Worm (Caenorhabditis elegans) whole organism, L4 larva: ENCODE results near the gene clec-136.

Experiments
- D1046.2 ChIP-seq: fragments of 200-800 bp; sonication (Bioruptor generic); IDR thresholded peaks from 2 replicates; pipeline ENCODE4 v1.3.6; 2022; ENCODE audit warnings: missing genetic modification characterization, missing compliant biosample characterization
- F10B5.3 ChIP-seq: sonication (generic microtip); optimal IDR thresholded peaks from 2 replicates; lab custom pipeline; 2016; ENCODE audit warnings: mild to moderate bottlenecking, missing genetic modification characterization, missing compliant biosample characterization
- F26F4.8 ChIP-seq: fragments of 200-800 bp; sonication (Bioruptor generic); conservative IDR thresholded peaks from 2 replicates; pipeline ENCODE4 v1.3.6; 2022; ENCODE audit warnings: missing genetic modification characterization, missing compliant biosample characterization
- F49E8.2 ChIP-seq: sonication (generic microtip); optimal IDR thresholded peaks from 2 replicates; lab custom pipeline; 2016; ENCODE audit warnings: missing compliant biosample characterization, mild to moderate bottlenecking, missing genetic modification characterization, borderline replicate concordance
- T26A8.4 ChIP-seq: fragments of 200-800 bp; sonication (Bioruptor generic); IDR thresholded peaks from 2 replicates; pipeline ENCODE4 v1.3.6; 2022; ENCODE audit warnings: missing genetic modification characterization, missing compliant biosample characterization
- aha-1 ChIP-seq: fragments of 150-350 bp; peaks from one replicate; lab custom pipeline; 2014; ENCODE audit warnings: missing biosample characterization, missing genetic modification characterization
- aly-2 ChIP-seq: sonication (generic microtip); optimal IDR thresholded peaks from 2 replicates; lab custom pipeline; 2018; ENCODE audit warnings: missing biosample characterization, missing genetic modification characterization
- ceh-20 ChIP-seq: fragments of 200-800 bp; sonication (Bioruptor generic); IDR thresholded peaks from 2 replicates; pipeline ENCODE4 v1.3.6; 2022; ENCODE audit warnings: missing genetic modification reagents, missing genetic modification characterization, missing compliant biosample characterization
- ceh-32 ChIP-seq: sonication (generic microtip); optimal IDR thresholded peaks from 2 replicates; lab custom pipeline; 2016; ENCODE audit warnings: mild to moderate bottlenecking, missing genetic modification characterization, missing compliant biosample characterization; ENCODE audit not compliant: poor library complexity
- ceh-44 ChIP-seq: fragments of 200-800 bp; sonication (Bioruptor generic); IDR thresholded peaks from 2 replicates; pipeline ENCODE4 v1.3.6; 2022; ENCODE audit warnings: missing genetic modification reagents, missing genetic modification characterization, missing compliant biosample characterization
- ces-1 ChIP-seq: fragments of 150-350 bp; sonication (generic microtip); optimal IDR thresholded peaks from 4 replicates; lab custom pipeline; 2014; ENCODE audit warnings: missing biosample characterization, missing genetic modification reagents, missing genetic modification characterization
- daf-16 ChIP-seq, 3 experiments: sonication (generic microtip); optimal IDR thresholded peaks; 2 replicates each; lab custom pipeline; 2016 to 2017; ENCODE audit warnings: missing genetic modification characterization in 3 of 3, missing genetic modification reagents in 3 of 3, mild to moderate bottlenecking in 2 of 3, missing compliant biosample characterization in 2 of 3, missing biosample characterization in 1 of 3, moderate library complexity in 1 of 3
- daf-8 ChIP-seq: fragments of 200-800 bp; sonication (Bioruptor generic); IDR thresholded peaks from 2 replicates; pipeline ENCODE4 v1.3.6; 2022; ENCODE audit warnings: missing genetic modification characterization, missing compliant biosample characterization
- dmd-6 ChIP-seq: fragments of 200-800 bp; sonication (Bioruptor generic); IDR thresholded peaks from 2 replicates; pipeline ENCODE4 v1.3.6; 2022; ENCODE audit warnings: missing genetic modification reagents, missing genetic modification characterization, missing compliant biosample characterization
- dmd-8 ChIP-seq: fragments of 200-800 bp; sonication (Bioruptor generic); IDR thresholded peaks from 2 replicates; pipeline ENCODE4 v1.3.6; 2022; ENCODE audit warnings: missing genetic modification characterization, missing compliant biosample characterization
- fkh-10 ChIP-seq: fragments of 150-350 bp; optimal IDR thresholded peaks from 2 replicates; lab custom pipeline; 2014; ENCODE audit warnings: missing biosample characterization, missing genetic modification reagents, missing genetic modification characterization
- fos-1 ChIP-seq: fragments of 150-350 bp; optimal IDR thresholded peaks from 2 replicates; lab custom pipeline; 2014; ENCODE audit warnings: missing biosample characterization, missing genetic modification characterization
- hlh-11 ChIP-seq: fragments of 200-800 bp; sonication (Bioruptor generic); optimal IDR thresholded peaks from 2 replicates; lab custom pipeline; 2018; ENCODE audit warnings: mild to moderate bottlenecking, missing genetic modification characterization, missing compliant biosample characterization
- jun-1 ChIP-seq: fragments of 150-350 bp; optimal IDR thresholded peaks from 2 replicates; lab custom pipeline; 2014; ENCODE audit warnings: missing biosample characterization, missing genetic modification reagents, missing genetic modification characterization
- lin-1 ChIP-seq: fragments of 200-800 bp; sonication (Bioruptor generic); IDR thresholded peaks from 2 replicates; pipeline ENCODE4 v1.3.6; 2022; ENCODE audit warnings: missing genetic modification reagents, missing genetic modification characterization, missing compliant biosample characterization
- lin-15B ChIP-seq: fragments of 150-350 bp; sonication (generic microtip); optimal IDR thresholded peaks from 3 replicates; lab custom pipeline; 2014; ENCODE audit warnings: missing biosample characterization, missing genetic modification characterization
- lin-29 ChIP-seq: fragments of 200-800 bp; sonication (Bioruptor generic); IDR thresholded peaks from 2 replicates; pipeline ENCODE4 v1.3.6; 2022; ENCODE audit warnings: missing genetic modification reagents, missing genetic modification characterization, missing compliant biosample characterization
- lin-38 ChIP-seq: fragments of 200-800 bp; sonication (Bioruptor generic); IDR thresholded peaks from 2 replicates; pipeline ENCODE4 v1.3.6; 2022; ENCODE audit warnings: missing genetic modification reagents, missing genetic modification characterization, missing compliant biosample characterization
- lin-39 ChIP-seq: fragments of 150-350 bp; optimal IDR thresholded peaks from 2 replicates; lab custom pipeline; 2014; ENCODE audit warnings: missing biosample characterization, missing genetic modification reagents, missing genetic modification characterization
- lir-3 ChIP-seq: sonication (generic microtip); optimal IDR thresholded peaks from 2 replicates; lab custom pipeline; 2016; ENCODE audit warnings: mild to moderate bottlenecking, missing genetic modification characterization, missing compliant biosample characterization
- lsy-2 ChIP-seq, 2 experiments: fragments of 150-350 bp in 1 of 2; sonication (generic microtip) in 1 of 2; optimal IDR thresholded peaks; 2 replicates each; lab custom pipeline; 2014 to 2017; ENCODE audit warnings: missing biosample characterization in 2 of 2, missing genetic modification characterization in 2 of 2
- madf-5 ChIP-seq, 2 experiments: fragments of 200-800 bp; sonication (Bioruptor generic); IDR thresholded peaks; 2 replicates each; pipeline ENCODE4 v1.3.6; 2022; ENCODE audit warnings: missing compliant biosample characterization in 2 of 2, missing genetic modification characterization in 2 of 2
- madf-9 ChIP-seq: fragments of 200-800 bp; sonication (Bioruptor generic); conservative IDR thresholded peaks from 2 replicates; pipeline ENCODE4 v1.3.6; 2022; ENCODE audit warnings: missing genetic modification reagents, missing genetic modification characterization, missing compliant biosample characterization
- mxl-3 ChIP-seq: fragments of 200-800 bp; sonication (Bioruptor generic); optimal IDR thresholded peaks from 2 replicates; lab custom pipeline; 2018; ENCODE audit warnings: mild to moderate bottlenecking, missing genetic modification characterization, missing compliant biosample characterization
- nhr-102 ChIP-seq: sonication (generic microtip); optimal IDR thresholded peaks from 2 replicates; lab custom pipeline; 2016; ENCODE audit warnings: mild to moderate bottlenecking, missing genetic modification characterization, moderate library complexity, missing compliant biosample characterization
- nhr-237 ChIP-seq: sonication (generic microtip); optimal IDR thresholded peaks from 2 replicates; lab custom pipeline; 2017; ENCODE audit warnings: missing biosample characterization, missing genetic modification characterization
- nhr-25 ChIP-seq: sonication (generic microtip); optimal IDR thresholded peaks from 2 replicates; lab custom pipeline; 2017; ENCODE audit warnings: missing genetic modification characterization, mild to moderate bottlenecking, missing compliant biosample characterization, antibody characterized with exemption, moderate library complexity, borderline replicate concordance; ENCODE audit not compliant: insufficient read depth
- nhr-28 ChIP-seq: fragments of 150-350 bp; optimal IDR thresholded peaks from 2 replicates; lab custom pipeline; 2014; ENCODE audit warnings: missing biosample characterization, missing genetic modification characterization
- nhr-76 ChIP-seq: fragments of 150-350 bp; optimal IDR thresholded peaks from 2 replicates; lab custom pipeline; 2014; ENCODE audit warnings: missing biosample characterization, missing genetic modification characterization
- sdz-12 ChIP-seq: fragments of 200-800 bp; sonication (Bioruptor generic); optimal IDR thresholded peaks from 2 replicates; lab custom pipeline; 2018; ENCODE audit warnings: mild to moderate bottlenecking, missing genetic modification characterization, missing compliant biosample characterization
- snpc-1.2 ChIP-seq: fragments of 200-800 bp; sonication (Bioruptor generic); IDR thresholded peaks from 2 replicates; pipeline ENCODE4 v1.3.6; 2022; ENCODE audit warnings: missing genetic modification reagents, missing genetic modification characterization, missing compliant biosample characterization
- unc-130 ChIP-seq: sonication (generic microtip); optimal IDR thresholded peaks from 2 replicates; lab custom pipeline; 2016; ENCODE audit warnings: missing genetic modification reagents, missing genetic modification characterization, missing compliant biosample characterization
- zip-11 ChIP-seq: fragments of 200-800 bp; sonication (Bioruptor generic); IDR thresholded peaks from 2 replicates; pipeline ENCODE4 v1.3.6; 2022; ENCODE audit warnings: missing genetic modification characterization, missing compliant biosample characterization

The clec-136 gene

DNA sequence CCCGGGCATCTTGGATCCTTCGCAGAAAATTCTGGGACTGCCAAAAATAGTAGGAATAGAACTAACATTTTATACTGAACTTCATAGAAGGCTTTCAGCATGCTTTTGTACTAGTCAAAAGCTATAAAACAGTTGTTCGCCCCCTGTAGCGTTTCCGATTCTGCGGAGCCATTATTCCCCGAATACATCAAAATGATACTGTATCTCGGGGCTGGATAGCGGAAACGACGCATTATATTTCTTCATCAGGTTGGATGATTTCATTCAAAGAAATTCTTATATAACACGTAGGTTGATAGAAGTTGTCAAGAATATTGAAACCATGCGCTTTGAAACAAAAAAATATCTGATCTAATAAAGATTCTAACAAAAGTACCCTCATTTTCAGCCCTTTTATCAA lies 1.6 kb upstream of the clec-136 start, which contains the start of gene clec-137:
clec-137 (minus strand) TSS at position 101 of the 400 bp plus-strand sequence.
- TF ChIP-seq lir-3 (tag; lab: Kevin White, UChicago): no peak
- no peak for TF ChIP-seq lin-1
- no peak for TF ChIP-seq madf-5 (GFP tag; IDR thresholded peaks at IDR 0.05; lab: Robert Waterston, UW)
- no peak for TF ChIP-seq nhr-25 (tag; lab: Kevin White, UChicago)

DNA sequence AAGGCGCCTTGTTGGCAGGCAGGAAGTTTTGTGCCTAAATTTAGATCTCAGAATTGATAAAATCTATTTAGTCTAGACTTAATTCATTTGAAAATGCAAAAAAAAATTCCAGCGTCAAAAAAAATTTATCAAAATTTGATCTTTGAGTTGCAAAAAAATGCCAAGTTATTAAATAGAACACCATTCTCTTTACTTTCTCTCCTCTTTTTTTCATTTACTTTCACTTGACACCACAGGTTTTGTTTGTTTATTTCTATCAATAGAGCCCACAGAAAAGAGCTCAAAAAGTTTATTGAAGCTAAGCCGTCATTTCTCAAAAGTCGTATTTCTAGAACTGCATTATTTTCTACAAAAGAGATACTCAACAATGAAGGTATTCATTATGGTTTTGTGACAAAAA lies 3.6 kb downstream of the clec-136 start, which contains the start of gene pqn-35:
pqn-35 (plus strand) TSS at position 301 of the 400 bp plus-strand sequence.
- no peak for TF ChIP-seq jun-1 (tag; lab: Kevin White, UChicago)
- TF ChIP-seq sdz-12 (GFP tag; lab: Kevin White, UChicago): no peak
- no peak for TF ChIP-seq lin-1
- TF ChIP-seq ceh-44 (GFP tag; lab: Robert Waterston, UW): no peak
- TF ChIP-seq F10B5.3 (tag; lab: Kevin White, UChicago): no peak
- no peak for TF ChIP-seq aha-1 (tag; lab: Kevin White, UChicago)
- no peak for TF ChIP-seq ceh-20

DNA sequence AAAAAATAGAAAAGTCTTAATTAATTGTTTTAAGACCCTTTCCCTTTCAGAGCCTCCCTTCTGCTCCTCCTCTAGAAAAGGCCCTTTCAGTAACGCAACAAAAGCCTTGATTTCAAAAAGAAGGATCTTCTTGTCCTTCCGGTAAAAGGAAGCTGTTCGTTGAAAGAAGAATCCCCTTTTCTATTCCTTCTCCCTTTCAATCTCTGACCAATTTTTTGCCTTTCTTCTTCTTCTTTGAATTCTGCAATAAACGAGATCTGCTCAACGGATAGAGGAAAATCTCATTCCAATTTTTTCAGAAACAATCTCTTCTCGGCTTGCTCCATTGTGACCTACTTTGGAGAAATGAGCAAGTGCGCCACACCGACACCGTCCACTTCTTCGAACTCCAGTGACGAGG lies 8.3 kb downstream of the clec-136 start, which contains the start of gene F35D11.3:
F35D11.3 (plus strand) TSS at position 300 of the 400 bp plus-strand sequence.
- TF ChIP-seq fkh-10 (GFP tag; lab: Kevin White, UChicago) (peak; percentile 62), dmd-8 (GFP tag; lab: Robert Waterston, UW) (no peak), zip-11 (GFP tag; lab: Robert Waterston, UW) (no peak)

DNA sequence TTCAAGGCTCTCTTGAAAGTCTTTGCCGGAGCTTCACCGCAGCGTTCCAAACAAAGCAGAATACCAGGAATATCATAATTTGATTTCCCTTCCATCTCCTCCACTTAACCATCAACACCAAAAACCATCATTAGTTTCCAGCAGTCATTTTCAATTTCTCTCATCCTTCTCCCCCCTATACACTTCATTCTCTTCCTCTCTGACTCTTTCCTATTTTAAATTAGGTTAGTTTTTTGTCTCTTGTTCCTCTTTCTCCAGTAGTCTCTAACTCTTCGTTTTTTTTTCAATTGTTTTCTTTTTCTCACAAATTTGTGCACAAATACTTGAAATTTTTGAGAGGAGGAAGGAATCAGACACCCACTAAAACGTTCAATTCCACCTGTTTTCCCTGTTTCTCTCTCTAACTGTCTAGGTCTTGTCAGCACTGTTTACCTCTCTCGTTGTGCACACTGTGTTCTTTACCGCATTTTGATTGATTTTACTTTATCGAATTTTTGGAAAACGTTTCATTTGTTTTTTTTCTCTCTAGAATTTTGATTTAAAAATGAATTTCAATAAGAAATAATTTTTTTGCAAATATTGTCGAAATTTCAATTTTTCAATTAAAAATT lies 9.6 kb downstream of the clec-136 start:
- TF ChIP-seq aha-1 (tag; lab: Kevin White, UChicago) (peak; percentile 66), daf-8 (GFP tag; lab: Robert Waterston, UW) (no peak), F49E8.2 (tag; lab: Kevin White, UChicago) (no peak), daf-16 (GFP tag; optimal IDR thresholded peaks at IDR 0.05; lab: Kevin White, UChicago) (no peak), daf-16 (tag; optimal IDR thresholded peaks at IDR 0.05; lab: Kevin White, UChicago) (peak; percentile 77), ces-1 (GFP tag; lab: Kevin White, UChicago) (peak; percentile 85), nhr-28 (tag; lab: Kevin White, UChicago) (peak; percentile 9), nhr-76 (tag; lab: Kevin White, UChicago) (no peak), fos-1 (tag; lab: Kevin White, UChicago) (no peak), nhr-237 (tag; lab: Kevin White, UChicago) (no peak), F26F4.8 (GFP tag; lab: Robert Waterston, UW) (no peak), ceh-32 (tag; lab: Kevin White, UChicago) (no peak), fkh-10 (GFP tag; lab: Kevin White, UChicago) (peak; percentile 76), hlh-11 (tag; lab: Kevin White, UChicago) (peak; percentile 15), snpc-1.2 (no peak)
- TF ChIP-seq, all 104 proteins: peak for 6

DNA sequence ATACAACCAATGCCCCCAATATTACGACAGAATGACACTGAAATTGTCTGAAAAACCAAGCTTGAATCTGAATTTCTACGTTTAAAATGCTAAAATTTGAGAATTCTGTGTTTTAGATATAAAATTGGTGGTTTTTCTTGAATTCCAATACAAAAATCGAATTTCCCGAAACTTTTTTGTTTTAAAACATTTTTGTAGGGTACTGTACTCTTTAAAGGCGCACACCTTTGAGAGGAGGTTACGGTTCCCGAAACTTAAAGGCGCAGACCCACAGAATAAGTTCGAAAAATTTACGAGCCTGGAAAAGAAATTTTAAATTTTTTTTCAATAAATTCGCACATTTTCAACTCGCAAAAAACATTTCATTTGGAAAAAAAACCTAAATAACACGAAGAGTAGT lies 11.7 kb downstream of the clec-136 start:
- TF ChIP-seq lin-15B (tag; lab: Kevin White, UChicago): no peak
- no peak for TF ChIP-seq lin-29 (GFP tag; lab: Robert Waterston, UW)
- TF ChIP-seq lin-39 (tag; lab: Kevin White, UChicago): no peak
- TF ChIP-seq sdz-12 (GFP tag; lab: Kevin White, UChicago): no peak
- TF ChIP-seq unc-130 (GFP tag; lab: Kevin White, UChicago): peak; percentile 61
- no peak for TF ChIP-seq T26A8.4 (GFP tag; lab: Robert Waterston, UW)
- no peak for TF ChIP-seq fkh-10 (GFP tag; lab: Kevin White, UChicago)
- TF ChIP-seq aha-1 (tag; lab: Kevin White, UChicago): peak; percentile 13
- peak in 1 of 2 experiments; percentile 4 for TF ChIP-seq lsy-2 (tag; optimal IDR thresholded peaks at IDR 0.05; lab: Kevin White, UChicago)
- TF ChIP-seq madf-9 (GFP tag; lab: Robert Waterston, UW): no peak
- no peak for TF ChIP-seq nhr-102 (tag; lab: Kevin White, UChicago)
- TF ChIP-seq D1046.2 (GFP tag; lab: Robert Waterston, UW): no peak
- no peak for TF ChIP-seq dmd-6
- no peak for TF ChIP-seq aly-2 (tag; lab: Kevin White, UChicago)
- peak; percentile 42; the same call in 1 of the 2 replicates for TF ChIP-seq lin-38 (GFP tag; lab: Robert Waterston, UW)
- TF ChIP-seq F49E8.2 (tag; lab: Kevin White, UChicago): peak; percentile 47
- no peak for TF ChIP-seq mxl-3 (GFP tag; lab: Kevin White, UChicago)
